Fruit fly (Drosophila melanogaster): Measurements from ENCODE around the gene CG18094.
A peak's percentile ranks its signal among the peaks of the same experiment; 100 is the strongest.

CG18094 gene

dm6 chr2L:19444734-19445140, 45.3 kb upstream of the CG18094 start, which contains the start of gene Hs2st (continued):
- peak; percentile 90 for TF ChIP-seq Atf6 (GFP tag; IDR thresholded peaks at IDR 0.05)
- peak; percentile 86 for TF ChIP-seq ttk (GFP tag; IDR thresholded peaks at IDR 0.05)
- TF ChIP-seq CG14014 (GFP tag; IDR thresholded peaks at IDR 0.05) = peak; percentile 92
- peak; percentile 95 for TF ChIP-seq CG8944 (GFP tag; optimal IDR thresholded peaks at IDR 0.05)
- TF ChIP-seq CG17328 (GFP tag; IDR thresholded peaks at IDR 0.05) = peak; percentile 88
- TF ChIP-seq CG10274 (GFP tag; optimal IDR thresholded peaks at IDR 0.05) = peak; percentile 66
- TF ChIP-seq Deaf1 (tag; optimal IDR thresholded peaks at IDR 0.05) = no peak
- peak; percentile 95 for TF ChIP-seq CG13624 (GFP tag; optimal IDR thresholded peaks at IDR 0.05)
- TF ChIP-seq sob (GFP tag; IDR thresholded peaks at IDR 0.05) = peak; percentile 96
- TF ChIP-seq bab2 (GFP tag; optimal IDR thresholded peaks at IDR 0.05) = peak; percentile 96
- peak; percentile 80 for TF ChIP-seq CG15011 (GFP tag; optimal IDR thresholded peaks at IDR 0.05)
- TF ChIP-seq eyg (GFP tag; optimal IDR thresholded peaks at IDR 0.05) = peak; percentile 84
- TF ChIP-seq Dad (GFP tag; optimal IDR thresholded peaks at IDR 0.05) = peak; percentile 95
- TF ChIP-seq az2 (GFP tag; optimal IDR thresholded peaks at IDR 0.05) = peak; percentile 94
- TF ChIP-seq CG9817 (tag; optimal IDR thresholded peaks at IDR 0.05) = peak; percentile 95
- TF ChIP-seq CG12744 (GFP tag; optimal IDR thresholded peaks at IDR 0.05) = peak; percentile 92
- TF ChIP-seq CG13775 (GFP tag; optimal IDR thresholded peaks at IDR 0.05) = peak; percentile 96
- TF ChIP-seq CG12219 (GFP tag; optimal IDR thresholded peaks at IDR 0.05) = peak; percentile 67
- no peak for TF ChIP-seq grn (GFP tag; optimal IDR thresholded peaks at IDR 0.05)
- TF ChIP-seq NFAT (GFP tag; IDR thresholded peaks at IDR 0.05) = peak; percentile 93
- peak; percentile 79 for TF ChIP-seq mirr (GFP tag; optimal IDR thresholded peaks at IDR 0.05)
- TF ChIP-seq jigr1 (GFP tag; IDR thresholded peaks at IDR 0.05) = peak; percentile 85; the same call in 2 of the 3 replicates
- peak; percentile 82 for TF ChIP-seq Sry-δ (GFP tag; optimal IDR thresholded peaks at IDR 0.05)
- peak; percentile 64 for TF ChIP-seq en (GFP tag; optimal IDR thresholded peaks at IDR 0.05)
- peak; percentile 58 for TF ChIP-seq NC2α (GFP tag; optimal IDR thresholded peaks at IDR 0.05)
- TF ChIP-seq Lim3 (GFP tag; IDR thresholded peaks at IDR 0.05) = peak; percentile 77
- peak; percentile 90 for TF ChIP-seq CG4730 (GFP tag; IDR thresholded peaks at IDR 0.05)
- peak; percentile 82 for TF ChIP-seq gfzf (GFP tag; optimal IDR thresholded peaks at IDR 0.05)
- peak; percentile 95 for TF ChIP-seq pnt (GFP tag; optimal IDR thresholded peaks at IDR 0.05)
- peak; percentile 98 for TF ChIP-seq Sry-β (GFP tag; optimal IDR thresholded peaks at IDR 0.05)
- peak; percentile 99 for TF ChIP-seq CG10267 (tag; optimal IDR thresholded peaks at IDR 0.05)
- peak; percentile 83 for TF ChIP-seq Doc2 (GFP tag; IDR thresholded peaks at IDR 0.05)
- TF ChIP-seq CG32772 (GFP tag; IDR thresholded peaks at IDR 0.05) = peak; percentile 95
- TF ChIP-seq CG14050 (GFP tag; IDR thresholded peaks at IDR 0.05) = peak; percentile 86
- peak in 1 of 2 experiments; percentile 75 for TF ChIP-seq insv (GFP tag; optimal IDR thresholded peaks at IDR 0.05)
- TF ChIP-seq CG15696 (tag; optimal IDR thresholded peaks at IDR 0.05) = peak; percentile 91
- peak; percentile 95 for TF ChIP-seq ken (GFP tag; IDR thresholded peaks at IDR 0.05)
- peak; percentile 89 for TF ChIP-seq CG11504 (tag; optimal IDR thresholded peaks at IDR 0.05)
- peak; percentile 79 for TF ChIP-seq BtbVII (GFP tag; optimal IDR thresholded peaks at IDR 0.05)
- TF ChIP-seq Hr51 (GFP tag; optimal IDR thresholded peaks at IDR 0.05) = peak; percentile 87 to 97
- peak; percentile 96 for TF ChIP-seq lmd (GFP tag; IDR thresholded peaks at IDR 0.05)
- TF ChIP-seq CG16863 (GFP tag; optimal IDR thresholded peaks at IDR 0.05) = peak; percentile 86
- TF ChIP-seq Med (GFP tag) = peak; percentile 99
- peak; percentile 89 for TF ChIP-seq unpg (GFP tag; optimal IDR thresholded peaks at IDR 0.05)
- TF ChIP-seq Ssrp (tag; optimal IDR thresholded peaks at IDR 0.05) = peak; percentile 91
- TF ChIP-seq ssp (GFP tag; IDR thresholded peaks at IDR 0.05) = peak; percentile 90
- TF ChIP-seq Blimp-1 (GFP tag; optimal IDR thresholded peaks at IDR 0.05) = peak; percentile 83
- peak; percentile 90 for TF ChIP-seq CG2889 (GFP tag; IDR thresholded peaks at IDR 0.05)
- TF ChIP-seq slbo (GFP tag; IDR thresholded peaks at IDR 0.05) = peak; percentile 98
- peak; percentile 98 for TF ChIP-seq mam (GFP tag; optimal IDR thresholded peaks at IDR 0.05)
- peak; percentile 90 for TF ChIP-seq H2.0 (GFP tag; IDR thresholded peaks at IDR 0.05)
- TF ChIP-seq TFAM (GFP tag; optimal IDR thresholded peaks at IDR 0.05) = no peak
